Fruit fly (Drosophila melanogaster) whole organism, adult: ENCODE data around the gene gammaSnap2.
A peak's percentile ranks its signal among the peaks of the same experiment; 100 is the strongest.

Experiments
- CG11617 ChIP-seq: fragments of 200-800 bp; sonication (Bioruptor generic); optimal IDR thresholded peaks from 2 replicates; lab custom pipeline; 2017; ENCODE audit warnings: mild to moderate bottlenecking, missing biosample characterization, missing genetic modification reagents, missing genetic modification characterization
- CG12768 ChIP-seq: fragments of 200-800 bp; sonication (Bioruptor generic); optimal IDR thresholded peaks from 2 replicates; lab custom pipeline; 2017; ENCODE audit warnings: missing biosample characterization, missing genetic modification characterization, mild to moderate bottlenecking, moderate library complexity, missing genetic modification reagents
- CG14711 ChIP-seq: fragments of 200-800 bp; sonication (Bioruptor generic); optimal IDR thresholded peaks from 2 replicates; lab custom pipeline; 2018; ENCODE audit warnings: missing biosample characterization, mild to moderate bottlenecking, missing genetic modification characterization, moderate library complexity
- CG1620 ChIP-seq: fragments of 200-800 bp; sonication (Bioruptor generic); optimal IDR thresholded peaks from 2 replicates; lab custom pipeline; 2016; ENCODE audit warnings: missing biosample characterization, missing genetic modification characterization
- CG33017 ChIP-seq: fragments of 200-800 bp; sonication (Bioruptor generic); optimal IDR thresholded peaks from 2 replicates; lab custom pipeline; 2018; ENCODE audit warnings: missing biosample characterization, mild to moderate bottlenecking, missing genetic modification characterization, moderate library complexity
- CG5204 ChIP-seq: fragments of 200-800 bp; sonication (Bioruptor generic); optimal IDR thresholded peaks from 2 replicates; lab custom pipeline; 2016; ENCODE audit warnings: missing biosample characterization, missing genetic modification characterization
- CG7045 ChIP-seq: fragments of 200-800 bp; sonication (Bioruptor generic); optimal IDR thresholded peaks from 2 replicates; lab custom pipeline; 2017; ENCODE audit warnings: missing biosample characterization, mild to moderate bottlenecking, missing genetic modification characterization
- CG7101 ChIP-seq: fragments of 200-800 bp; sonication (Bioruptor generic); optimal IDR thresholded peaks from 2 replicates; lab custom pipeline; 2018; ENCODE audit warnings: missing biosample characterization, mild to moderate bottlenecking, missing genetic modification characterization, moderate library complexity
- Clk ChIP-seq: fragments of 200-800 bp; sonication (Bioruptor generic); optimal IDR thresholded peaks from 2 replicates; lab custom pipeline; 2017; ENCODE audit warnings: missing biosample characterization, missing genetic modification characterization
- Crg-1 ChIP-seq: fragments of 200-800 bp; sonication (Bioruptor generic); optimal IDR thresholded peaks from 2 replicates; lab custom pipeline; 2016; ENCODE audit warnings: missing biosample characterization, missing genetic modification characterization
- Hr96 ChIP-seq: fragments of 200-800 bp; sonication (Bioruptor generic); optimal IDR thresholded peaks from 2 replicates; lab custom pipeline; 2016; ENCODE audit warnings: missing biosample characterization, missing genetic modification characterization
- Mnt ChIP-seq: fragments of 200-800 bp; sonication (Bioruptor generic); optimal IDR thresholded peaks from 2 replicates; lab custom pipeline; 2016; ENCODE audit warnings: missing biosample characterization, mild to moderate bottlenecking, missing genetic modification characterization
- bab1 ChIP-seq: fragments of 200-800 bp; sonication (Bioruptor generic); optimal IDR thresholded peaks from 3 replicates; lab custom pipeline; 2019; ENCODE audit warnings: missing biosample characterization, mild to moderate bottlenecking, missing genetic modification characterization, moderate library complexity
- cic ChIP-seq: fragments of 200-800 bp; sonication (Bioruptor generic); optimal IDR thresholded peaks from 2 replicates; lab custom pipeline; 2017; ENCODE audit warnings: missing biosample characterization, mild to moderate bottlenecking, missing genetic modification characterization, moderate library complexity
- cnc ChIP-seq, 2 experiments: fragments of >200 bp; optimal IDR thresholded peaks; 2 replicates each; lab custom pipeline; 2017
- kay ChIP-seq: fragments of 200-800 bp; sonication (Bioruptor generic); peaks from one replicate; lab custom pipeline; 2016; ENCODE audit warnings: missing biosample characterization, missing genetic modification characterization, borderline replicate concordance
- ovo ChIP-seq: fragments of 200-800 bp; sonication (Bioruptor generic); optimal IDR thresholded peaks from 2 replicates; lab custom pipeline; 2016; ENCODE audit warnings: missing biosample characterization, missing genetic modification characterization
- pad ChIP-seq: fragments of 200-800 bp; sonication (Bioruptor generic); optimal IDR thresholded peaks from 3 replicates; lab custom pipeline; 2017; ENCODE audit warnings: missing biosample characterization, missing genetic modification characterization, mild to moderate bottlenecking, moderate library complexity, missing genetic modification reagents
- tj ChIP-seq: fragments of 200-800 bp; sonication (Bioruptor generic); optimal IDR thresholded peaks from 3 replicates; lab custom pipeline; 2017; ENCODE audit warnings: missing biosample characterization, mild to moderate bottlenecking, missing genetic modification characterization, moderate library complexity
- toe ChIP-seq: fragments of 200-800 bp; sonication (Bioruptor generic); optimal IDR thresholded peaks from 2 replicates; lab custom pipeline; 2016; ENCODE audit warnings: missing biosample characterization, missing genetic modification characterization

The gammaSnap2 gene

DNA sequence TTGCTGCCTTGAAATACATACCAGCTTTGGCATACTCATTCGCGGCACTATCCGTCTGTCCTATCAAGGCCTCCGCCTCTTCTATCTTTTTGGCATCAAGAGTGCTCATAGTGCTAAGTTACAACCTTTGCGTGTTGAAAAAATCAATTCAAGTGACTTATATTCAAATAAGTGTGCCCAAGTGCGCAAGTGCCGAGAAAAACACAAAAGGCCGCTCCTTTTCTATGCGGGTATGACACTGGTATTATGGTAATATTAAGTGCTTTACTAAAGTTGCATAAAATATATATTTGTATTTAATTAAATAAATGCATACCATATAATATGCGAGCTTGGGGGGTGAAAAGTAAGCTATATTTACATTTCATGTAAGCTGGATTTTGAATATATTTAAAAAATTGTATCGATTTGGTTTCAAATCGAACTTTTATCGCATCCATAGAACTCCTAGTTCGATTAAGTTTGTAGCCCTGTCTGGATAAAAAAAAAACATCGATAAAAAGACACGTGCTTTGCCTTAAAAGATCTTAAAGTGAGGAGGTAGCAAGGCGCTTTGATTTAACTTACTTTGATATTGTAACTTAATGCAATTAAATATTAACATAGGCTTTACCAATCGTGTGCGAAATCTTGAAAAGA, at the start of gene gammaSnap2, which contains the start of gene ATPsynepsilonL:
Gene gammaSnap2 (minus strand): TSS at position 135 of the 639 bp plus-strand sequence.
Gene ATPsynepsilonL (plus strand): TSS at position 508 of the 639 bp plus-strand sequence.
- no peak for TF ChIP-seq CG14711 (tag; lab: Kevin White, UChicago)
- TF ChIP-seq Mnt (GFP tag; lab: Kevin White, UChicago), result no peak
- TF ChIP-seq CG5204 (GFP tag; lab: Kevin White, UChicago), result no peak

- peak; percentile 63 for TF ChIP-seq CG1620 (GFP tag; lab: Kevin White, UChicago)
- peak; percentile 93 for TF ChIP-seq CG33017 (tag; lab: Kevin White, UChicago)
- TF ChIP-seq Crg-1, result peak; percentile 67
- TF ChIP-seq Hr96 (GFP tag; lab: Kevin White, UChicago), result peak; percentile 68
- TF ChIP-seq bab1, result peak; percentile 96
- TF ChIP-seq toe (GFP tag; lab: Kevin White, UChicago), result peak; percentile 53
- TF ChIP-seq tj, result peak; percentile 62
- TF ChIP-seq cic (GFP tag; lab: Kevin White, UChicago), result peak; percentile 64
- TF ChIP-seq Mnt (GFP tag; lab: Kevin White, UChicago), result peak; percentile 87
- peak; percentile 65 for TF ChIP-seq CG5204 (GFP tag; lab: Kevin White, UChicago)
- peak; percentile 96 for TF ChIP-seq CG7101 (tag; lab: Kevin White, UChicago)
- TF ChIP-seq kay, result no peak
- TF ChIP-seq ovo (GFP tag; lab: Kevin White, UChicago), result peak; percentile 76
- peak; percentile 87 for TF ChIP-seq CG7045 (GFP tag; lab: Kevin White, UChicago)
- TF ChIP-seq CG12768 (GFP tag; lab: Kevin White, UChicago), result peak; percentile 92
- TF ChIP-seq CG11617 (GFP tag; lab: Kevin White, UChicago), result peak; percentile 94
- TF ChIP-seq Clk (GFP tag; lab: Kevin White, UChicago), result peak; percentile 69
- peak; percentile 83 for TF ChIP-seq pad (GFP tag; lab: Kevin White, UChicago)
- TF ChIP-seq CG14711 (tag; lab: Kevin White, UChicago), result peak; percentile 90
- TF ChIP-seq cnc (optimal IDR thresholded peaks at IDR 0.05; lab: Kevin White, UChicago), result no peak
Measured at dm6 chr3R:10170356-10170876, 49.2 kb upstream of the gammaSnap2 start, which contains the start of gene Best1. TSS of gene Best1 (minus strand) at chr3R:10170487.

- TF ChIP-seq Mnt (GFP tag; lab: Kevin White, UChicago) (no peak), tj (peak; percentile 66), CG7101 (tag; lab: Kevin White, UChicago) (no peak), pad (GFP tag; lab: Kevin White, UChicago) (no peak), Clk (GFP tag; lab: Kevin White, UChicago) (no peak), kay (peak; percentile 80)
Measured at dm6 chr3R:10169124-10169766, 48.0 kb upstream of the gammaSnap2 start.

DNA sequence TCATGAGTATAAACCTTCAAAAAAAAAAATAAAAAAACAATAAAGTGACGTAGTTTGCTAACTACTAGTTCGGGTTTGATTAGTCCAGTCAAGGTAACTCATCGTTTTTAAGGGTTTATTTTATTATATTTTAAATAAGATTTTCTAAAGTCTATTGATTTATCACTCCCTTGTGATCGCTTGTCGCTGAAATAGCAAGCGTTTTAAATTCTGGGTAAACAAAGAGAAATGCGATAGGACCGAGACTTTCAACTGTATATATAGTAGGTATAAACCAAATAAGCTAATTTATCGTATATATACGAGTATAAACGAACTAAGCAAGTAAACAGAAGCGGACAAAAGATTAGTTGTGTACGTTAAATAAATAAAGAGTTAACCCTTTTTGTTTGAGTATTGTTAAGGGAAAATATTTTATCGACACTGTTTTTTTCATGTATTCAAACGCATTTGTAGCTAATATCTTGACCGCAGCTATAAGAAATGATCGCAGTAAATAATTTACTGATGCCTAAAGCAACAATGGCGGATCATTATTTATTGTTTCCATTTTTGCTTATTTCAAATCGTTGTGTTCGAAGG, 47.4 kb upstream of the gammaSnap2 start:
- no peak for TF ChIP-seq tj
- TF ChIP-seq pad (GFP tag; lab: Kevin White, UChicago), result peak; percentile 66
- TF ChIP-seq CG14711 (tag; lab: Kevin White, UChicago), result peak; percentile 72
- peak; percentile 68 for TF ChIP-seq CG1620 (GFP tag; lab: Kevin White, UChicago)
- peak; percentile 65 for TF ChIP-seq cic (GFP tag; lab: Kevin White, UChicago)
- peak; percentile 86 for TF ChIP-seq CG7045 (GFP tag; lab: Kevin White, UChicago)
- TF ChIP-seq Crg-1, result peak; percentile 92
- TF ChIP-seq Mnt (GFP tag; lab: Kevin White, UChicago), result peak; percentile 16
- peak; percentile 95 for TF ChIP-seq kay
- peak; percentile 70 for TF ChIP-seq CG11617 (GFP tag; lab: Kevin White, UChicago)
- TF ChIP-seq toe (GFP tag; lab: Kevin White, UChicago), result peak; percentile 70
- TF ChIP-seq Hr96 (GFP tag; lab: Kevin White, UChicago), result peak; percentile 33
- peak; percentile 52 for TF ChIP-seq bab1
- no peak for TF ChIP-seq cnc (optimal IDR thresholded peaks at IDR 0.05; lab: Kevin White, UChicago)
- peak; percentile 41 for TF ChIP-seq CG5204 (GFP tag; lab: Kevin White, UChicago)
- TF ChIP-seq CG12768 (GFP tag; lab: Kevin White, UChicago), result peak; percentile 91
- TF ChIP-seq CG7101 (tag; lab: Kevin White, UChicago), result peak; percentile 87
- peak; percentile 56 for TF ChIP-seq Clk (GFP tag; lab: Kevin White, UChicago)
- peak; percentile 78 for TF ChIP-seq ovo (GFP tag; lab: Kevin White, UChicago)
- peak; percentile 85 for TF ChIP-seq CG33017 (tag; lab: Kevin White, UChicago)

DNA sequence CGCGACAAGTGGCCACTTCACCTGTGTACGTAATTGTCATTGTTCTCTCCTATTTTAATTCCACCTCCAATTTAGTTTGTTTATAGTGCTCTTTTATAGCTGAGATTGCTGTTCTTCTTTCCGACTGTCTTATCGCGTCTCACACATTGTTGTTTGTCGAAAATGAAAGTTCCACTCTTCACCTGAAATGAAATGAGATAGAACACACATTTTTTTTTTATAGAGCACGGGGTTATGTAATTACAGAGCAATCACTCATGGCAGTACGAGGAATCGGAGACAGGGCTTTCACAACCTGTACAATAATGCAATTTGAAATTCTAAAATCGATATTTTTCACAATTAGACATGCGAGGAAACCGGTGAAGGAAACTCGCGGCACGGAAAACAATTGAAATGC, 46.1 kb upstream of the gammaSnap2 start:
- TF ChIP-seq Hr96 (GFP tag; lab: Kevin White, UChicago) (no peak), kay (peak; percentile 86)

dm6 chr3R:10166334-10166733, 45.1 kb upstream of the gammaSnap2 start:
- TF ChIP-seq CG7101 (tag; lab: Kevin White, UChicago) (peak; percentile 26), CG5204 (GFP tag; lab: Kevin White, UChicago) (no peak), CG33017 (tag; lab: Kevin White, UChicago) (no peak), CG12768 (GFP tag; lab: Kevin White, UChicago) (peak; percentile 27), cic (GFP tag; lab: Kevin White, UChicago) (peak; percentile 29), Mnt (GFP tag; lab: Kevin White, UChicago) (peak; percentile 43), CG14711 (tag; lab: Kevin White, UChicago) (peak; percentile 16), Crg-1 (no peak), Hr96 (GFP tag; lab: Kevin White, UChicago) (peak; percentile 29), ovo (GFP tag; lab: Kevin White, UChicago) (no peak), bab1 (no peak), CG11617 (GFP tag; lab: Kevin White, UChicago) (peak; percentile 35), kay (peak; percentile 77), Clk (GFP tag; lab: Kevin White, UChicago) (no peak), tj (no peak), CG1620 (GFP tag; lab: Kevin White, UChicago) (no peak), CG7045 (GFP tag; lab: Kevin White, UChicago) (no peak), toe (GFP tag; lab: Kevin White, UChicago) (no peak), pad (GFP tag; lab: Kevin White, UChicago) (no peak), cnc (optimal IDR thresholded peaks at IDR 0.05; lab: Kevin White, UChicago) (no peak)
